Worm (Caenorhabditis elegans) whole organism, young adult: Measurements from ENCODE around the gene sek-5.

Experiments
- B0035.1 ChIP-seq: sonication (generic microtip); optimal IDR thresholded peaks from 2 replicates; lab custom pipeline; 2016; ENCODE audit warnings: missing genetic modification characterization, mild to moderate bottlenecking, missing compliant biosample characterization, missing genotype, missing genetic modification reagents
- bed-2 ChIP-seq: fragments of 200-800 bp; sonication (Bioruptor generic); IDR thresholded peaks from 2 replicates; pipeline ENCODE4 v1.3.6; 2022; ENCODE audit warnings: missing genetic modification reagents, missing genetic modification characterization, missing compliant biosample characterization
- nfya-1 ChIP-seq: sonication (generic microtip); optimal IDR thresholded peaks from 2 replicates; lab custom pipeline; 2017; ENCODE audit warnings: antibody characterized with exemption, missing compliant biosample characterization, missing genetic modification characterization, borderline replicate concordance; ENCODE audit not compliant: insufficient read depth
- nhr-27 ChIP-seq: fragments of 200-800 bp; sonication (Bioruptor generic); optimal IDR thresholded peaks from 2 replicates; lab custom pipeline; 2018; ENCODE audit warnings: mild to moderate bottlenecking, missing genetic modification characterization, moderate library complexity, missing compliant biosample characterization

ce11 chrX:5346303-5346702, 31.1 kb upstream of the sek-5 start:
- TF ChIP-seq B0035.1 (no peak), bed-2 (GFP tag; lab: Robert Waterston, UW) (no peak), nfya-1 (tag; lab: Kevin White, UChicago) (no peak), nhr-27 (no peak)
